Fruit fly (Drosophila melanogaster) whole organism, embryonic: ENCODE measurements around the gene CG13041.

Source experiments
- Asciz ChIP-seq: fragments of 200-800 bp; sonication (Bioruptor generic); optimal IDR thresholded peaks from 2 replicates; lab custom pipeline; 2017; ENCODE audit warnings: missing biosample characterization, mild to moderate bottlenecking, missing genetic modification characterization, missing genetic modification reagents
- Atf6 ChIP-seq: fragments of 200-800 bp; sonication (Bioruptor generic); IDR thresholded peaks from 2 replicates; pipeline ENCODE4 v1.3.6; 2022; ENCODE audit warnings: missing biosample characterization, missing genetic modification characterization
- B-H1 ChIP-seq: fragments of 200-800 bp; sonication (Bioruptor generic); IDR thresholded peaks from 3 replicates; pipeline ENCODE4 v1.3.6; 2022; ENCODE audit warnings: missing biosample characterization, missing genetic modification characterization
- BEAF-32 ChIP-seq: fragments of 200-800 bp; sonication (Bioruptor generic); optimal IDR thresholded peaks from 3 replicates; lab custom pipeline; 2017; ENCODE audit warnings: missing biosample characterization, missing genetic modification characterization, mild to moderate bottlenecking, moderate library complexity, missing genetic modification reagents
- CG10267 ChIP-seq: fragments of 200-800 bp; sonication (Bioruptor generic); optimal IDR thresholded peaks from 2 replicates; lab custom pipeline; 2018; ENCODE audit warnings: missing biosample characterization, mild to moderate bottlenecking, missing genetic modification characterization, moderate library complexity
- CG10431 ChIP-seq: fragments of 200-800 bp; sonication (Bioruptor generic); optimal IDR thresholded peaks from 3 replicates; lab custom pipeline; 2018; ENCODE audit warnings: missing biosample characterization, mild to moderate bottlenecking, missing genetic modification characterization
- CG10543 ChIP-seq: fragments of 200-800 bp; sonication (Bioruptor generic); optimal IDR thresholded peaks from 3 replicates; lab custom pipeline; 2017; ENCODE audit warnings: missing biosample characterization, mild to moderate bottlenecking, missing genetic modification characterization, moderate library complexity
- CG11696 ChIP-seq: fragments of 200-800 bp; sonication (Bioruptor generic); IDR thresholded peaks from 2 replicates; pipeline ENCODE4 v1.3.6; 2022; ENCODE audit warnings: missing biosample characterization, missing genetic modification characterization
- CG11723 ChIP-seq: fragments of 200-800 bp; sonication (Bioruptor generic); optimal IDR thresholded peaks from 2 replicates; lab custom pipeline; 2017; ENCODE audit warnings: missing biosample characterization, mild to moderate bottlenecking, missing genetic modification characterization
- CG1233 ChIP-seq: fragments of 200-800 bp; sonication (Bioruptor generic); optimal IDR thresholded peaks from 4 replicates; lab custom pipeline; 2018; ENCODE audit warnings: missing biosample characterization, mild to moderate bottlenecking, missing genetic modification characterization
- CG12942 ChIP-seq: fragments of 200-800 bp; sonication (Bioruptor generic); optimal IDR thresholded peaks from 3 replicates; lab custom pipeline; 2016; ENCODE audit warnings: missing biosample characterization, missing genetic modification characterization
- CG14050 ChIP-seq: fragments of 200-800 bp; sonication (Bioruptor generic); IDR thresholded peaks from 3 replicates; pipeline ENCODE4 v1.3.6; 2022; ENCODE audit warnings: missing biosample characterization, missing genetic modification characterization
- CG17359 ChIP-seq: fragments of 200-800 bp; sonication (Bioruptor generic); optimal IDR thresholded peaks from 3 replicates; lab custom pipeline; 2018; ENCODE audit warnings: missing biosample characterization, mild to moderate bottlenecking, missing genetic modification characterization, moderate library complexity
- CG17802 ChIP-seq: fragments of 200-800 bp; sonication (Bioruptor generic); optimal IDR thresholded peaks from 2 replicates; lab custom pipeline; 2018; ENCODE audit warnings: missing biosample characterization, mild to moderate bottlenecking, missing genetic modification characterization, moderate library complexity
- CG2116 ChIP-seq: fragments of 200-800 bp; sonication (Bioruptor generic); optimal IDR thresholded peaks from 3 replicates; lab custom pipeline; 2018; ENCODE audit warnings: missing biosample characterization, mild to moderate bottlenecking, missing genetic modification characterization
- CG2120 ChIP-seq: fragments of 200-800 bp; sonication (Bioruptor generic); optimal IDR thresholded peaks from 3 replicates; lab custom pipeline; 2016; ENCODE audit warnings: missing biosample characterization, missing genetic modification characterization
- CG2875 ChIP-seq: fragments of 200-800 bp; sonication (Bioruptor generic); optimal IDR thresholded peaks from 2 replicates; lab custom pipeline; 2017; ENCODE audit warnings: missing biosample characterization, mild to moderate bottlenecking, missing genetic modification characterization, missing genetic modification reagents
- CG2889 ChIP-seq: fragments of 200-800 bp; sonication (Bioruptor generic); IDR thresholded peaks from 3 replicates; pipeline ENCODE4 v1.3.6; 2022; ENCODE audit warnings: missing biosample characterization, missing genetic modification characterization
- CG32767 ChIP-seq: fragments of 200-800 bp; sonication (Bioruptor generic); IDR thresholded peaks from 2 replicates; pipeline ENCODE4 v1.3.6; 2022; ENCODE audit warnings: missing biosample characterization, missing genetic modification characterization
- CG4424 ChIP-seq: fragments of 200-800 bp; sonication (Bioruptor generic); optimal IDR thresholded peaks from 3 replicates; lab custom pipeline; 2016; ENCODE audit warnings: missing biosample characterization, missing genetic modification characterization
- CG4617 ChIP-seq: fragments of 200-800 bp; sonication (Bioruptor generic); optimal IDR thresholded peaks from 3 replicates; lab custom pipeline; 2016; ENCODE audit warnings: missing biosample characterization, missing genetic modification characterization, borderline replicate concordance
- CG4730 ChIP-seq: fragments of 200-800 bp; sonication (Bioruptor generic); IDR thresholded peaks from 2 replicates; pipeline ENCODE4 v1.3.6; 2022; ENCODE audit warnings: missing biosample characterization, missing genetic modification characterization
- CG7786 ChIP-seq: fragments of 200-800 bp; sonication (Bioruptor generic); optimal IDR thresholded peaks from 2 replicates; lab custom pipeline; 2016; ENCODE audit warnings: missing biosample characterization, missing genetic modification characterization
- CG9727 ChIP-seq: fragments of 200-800 bp; sonication (Bioruptor generic); optimal IDR thresholded peaks from 3 replicates; lab custom pipeline; 2017; ENCODE audit warnings: missing biosample characterization, mild to moderate bottlenecking, missing genetic modification characterization
- Fer1 ChIP-seq: fragments of 200-800 bp; sonication (Bioruptor generic); optimal IDR thresholded peaks from 2 replicates; lab custom pipeline; 2017; ENCODE audit warnings: missing biosample characterization, mild to moderate bottlenecking, missing genetic modification characterization
- Hr78 ChIP-seq, 2 experiments: fragments of 200-800 bp in 1 of 2; fragments of >200 bp in 1 of 2; sonication (Bioruptor generic) in 1 of 2; optimal IDR thresholded peaks; 2 replicates each; lab custom pipeline; 2017 to 2019; ENCODE audit warnings: missing biosample characterization in 2 of 2, missing genetic modification characterization in 2 of 2, mild to moderate bottlenecking in 1 of 2, moderate library complexity in 1 of 2
- Lim3 ChIP-seq: fragments of 200-800 bp; sonication (Bioruptor generic); IDR thresholded peaks from 2 replicates; pipeline ENCODE4 v1.3.6; 2022; ENCODE audit warnings: missing biosample characterization, missing genetic modification characterization
- MESR4 ChIP-seq: fragments of 200-800 bp; sonication (Bioruptor generic); optimal IDR thresholded peaks from 2 replicates; lab custom pipeline; 2018; ENCODE audit warnings: missing biosample characterization, mild to moderate bottlenecking, missing genetic modification characterization, moderate library complexity
- Med ChIP-seq: fragments of 200-800 bp; sonication (Bioruptor generic); peaks from one replicate; lab custom pipeline; 2016; ENCODE audit warnings: missing biosample characterization, missing genetic modification characterization, mild to moderate bottlenecking, inconsistent platforms, moderate library complexity
- Myb ChIP-seq: fragments of 200-800 bp; sonication (Bioruptor generic); optimal IDR thresholded peaks from 2 replicates; lab custom pipeline; 2016; ENCODE audit warnings: missing biosample characterization, missing genetic modification characterization
- Sox102F ChIP-seq: fragments of 200-800 bp; sonication (Bioruptor generic); optimal IDR thresholded peaks from 2 replicates; lab custom pipeline; 2018; ENCODE audit warnings: missing biosample characterization, mild to moderate bottlenecking, missing genetic modification characterization, moderate library complexity
- Spps ChIP-seq: fragments of 200-800 bp; sonication (Bioruptor generic); optimal IDR thresholded peaks from 2 replicates; lab custom pipeline; 2018; ENCODE audit warnings: missing biosample characterization, mild to moderate bottlenecking, missing genetic modification characterization
- Taf1 ChIP-seq: fragments of 200-800 bp; sonication (Bioruptor generic); IDR thresholded peaks from 2 replicates; pipeline ENCODE4 v1.3.6; 2022; ENCODE audit warnings: missing biosample characterization, missing genetic modification characterization
- Usf ChIP-seq: fragments of 200-800 bp; sonication (Bioruptor generic); optimal IDR thresholded peaks from 2 replicates; lab custom pipeline; 2017; ENCODE audit warnings: missing genotype, missing biosample characterization, missing genetic modification characterization
- ash1 ChIP-seq: fragments of 200-800 bp; sonication (Bioruptor generic); optimal IDR thresholded peaks from 2 replicates; lab custom pipeline; 2018; ENCODE audit warnings: missing biosample characterization, mild to moderate bottlenecking, missing genetic modification characterization
- bsh ChIP-seq, 2 experiments: fragments of 200-800 bp; sonication (Bioruptor generic); optimal IDR thresholded peaks; 2 replicates each; lab custom pipeline; 2017 to 2018; ENCODE audit warnings: mild to moderate bottlenecking in 2 of 2, missing biosample characterization in 2 of 2, missing genetic modification characterization in 2 of 2, moderate library complexity in 1 of 2
- caup ChIP-seq: fragments of 200-800 bp; sonication (Bioruptor generic); optimal IDR thresholded peaks from 3 replicates; lab custom pipeline; 2017; ENCODE audit warnings: missing biosample characterization, mild to moderate bottlenecking, missing genetic modification characterization, moderate library complexity; ENCODE audit not compliant: severe bottlenecking
- crol ChIP-seq: fragments of 200-800 bp; sonication (Bioruptor generic); IDR thresholded peaks from 2 replicates; pipeline ENCODE4 v1.3.6; 2022; ENCODE audit warnings: missing biosample characterization, missing genetic modification characterization
- ewg ChIP-seq: fragments of 200-800 bp; sonication (Bioruptor generic); optimal IDR thresholded peaks from 3 replicates; lab custom pipeline; 2017; ENCODE audit warnings: mild to moderate bottlenecking, missing biosample characterization, missing genetic modification reagents, missing genetic modification characterization
- fd96Cb ChIP-seq: fragments of 200-800 bp; sonication (Bioruptor generic); optimal IDR thresholded peaks from 2 replicates; lab custom pipeline; 2018; ENCODE audit warnings: missing biosample characterization, mild to moderate bottlenecking, missing genetic modification characterization, moderate library complexity
- jing ChIP-seq: fragments of 200-800 bp; sonication (Bioruptor generic); optimal IDR thresholded peaks from 2 replicates; lab custom pipeline; 2018; ENCODE audit warnings: missing biosample characterization, mild to moderate bottlenecking, missing genetic modification characterization
- nerfin-2 ChIP-seq: fragments of 200-800 bp; sonication (Bioruptor generic); IDR thresholded peaks from 2 replicates; pipeline ENCODE4 v1.3.6; 2022; ENCODE audit warnings: missing biosample characterization, missing genetic modification characterization; ENCODE audit not compliant: partially characterized antibody
- phol ChIP-seq: fragments of 200-800 bp; sonication (Bioruptor generic); optimal IDR thresholded peaks from 3 replicates; lab custom pipeline; 2018; ENCODE audit warnings: missing biosample characterization, mild to moderate bottlenecking, missing genetic modification characterization, moderate library complexity
- pum ChIP-seq: fragments of 200-800 bp; sonication (Bioruptor generic); optimal IDR thresholded peaks from 2 replicates; lab custom pipeline; 2016; ENCODE audit warnings: missing biosample characterization, missing genetic modification characterization
- sens ChIP-seq: fragments of 200-800 bp; sonication (Bioruptor generic); peaks from one replicate; lab custom pipeline; 2016; ENCODE audit warnings: missing biosample characterization, missing genetic modification characterization
- slou ChIP-seq: fragments of 200-800 bp; sonication (Bioruptor generic); optimal IDR thresholded peaks from 3 replicates; lab custom pipeline; 2016; ENCODE audit warnings: missing biosample characterization, missing genetic modification characterization
- sug ChIP-seq: fragments of 200-800 bp; optimal IDR thresholded peaks from 2 replicates; lab custom pipeline; 2019; ENCODE audit warnings: missing biosample characterization, mild to moderate bottlenecking, missing genetic modification characterization, moderate library complexity
- tll ChIP-seq, 2 experiments: fragments of 200-800 bp in 1 of 2; fragments of >200 bp in 1 of 2; sonication (Bioruptor generic) in 1 of 2; optimal IDR thresholded peaks; 2 replicates each; lab custom pipeline; 2017 to 2019; ENCODE audit warnings: missing biosample characterization in 2 of 2, missing genetic modification characterization in 2 of 2, mild to moderate bottlenecking in 1 of 2, moderate library complexity in 1 of 2
- ttk ChIP-seq: fragments of 200-800 bp; sonication (Bioruptor generic); IDR thresholded peaks from 2 replicates; pipeline ENCODE4 v2.1.2; 2022; ENCODE audit warnings: missing biosample characterization, missing genetic modification characterization
- unc-4 ChIP-seq: fragments of 200-800 bp; sonication (Bioruptor generic); IDR thresholded peaks from 2 replicates; pipeline ENCODE4 v1.3.6; 2022; ENCODE audit warnings: missing biosample characterization, missing genetic modification characterization; ENCODE audit not compliant: partially characterized antibody
- zen ChIP-seq: fragments of 200-800 bp; sonication (Bioruptor generic); optimal IDR thresholded peaks from 3 replicates; lab custom pipeline; 2018; ENCODE audit warnings: missing biosample characterization, mild to moderate bottlenecking, missing genetic modification characterization, moderate library complexity

CG13041 gene

dm6 chr3L:16339463-16339862 is 20.1 kb upstream of the CG13041 start:
- no peak for TF ChIP-seq nerfin-2
- TF ChIP-seq CG11696 (GFP tag; lab: Robert Waterston, UW): no peak
- no peak for TF ChIP-seq jing (GFP tag; lab: Kevin White, UChicago)
- no peak for TF ChIP-seq CG14050 (GFP tag; lab: Robert Waterston, UW)
- TF ChIP-seq ttk (GFP tag; lab: Robert Waterston, UW): 0 out of 2 replicates have a peak, but pooled peaks have one; percentile 25
- TF ChIP-seq fd96Cb (tag; lab: Kevin White, UChicago): peak; percentile 0
- TF ChIP-seq ash1 (GFP tag; lab: Kevin White, UChicago): no peak
- TF ChIP-seq CG17359 (tag; lab: Kevin White, UChicago): peak; percentile 40
- no peak for TF ChIP-seq CG11723 (GFP tag; lab: Kevin White, UChicago)
- no peak for TF ChIP-seq MESR4 (GFP tag; lab: Kevin White, UChicago)
- TF ChIP-seq Usf: no peak
- no peak for TF ChIP-seq CG10543
- TF ChIP-seq CG2889: no peak
- TF ChIP-seq CG4424 (GFP tag; lab: Kevin White, UChicago): no peak
- TF ChIP-seq bsh (GFP tag; optimal IDR thresholded peaks at IDR 0.05; lab: Kevin White, UChicago): no peak
- TF ChIP-seq Sox102F: peak; percentile 59
- TF ChIP-seq BEAF-32 (GFP tag; lab: Kevin White, UChicago): no peak
- no peak for TF ChIP-seq slou (GFP tag; lab: Kevin White, UChicago)
- no peak for TF ChIP-seq CG10431 (GFP tag; lab: Kevin White, UChicago)
- TF ChIP-seq CG10267 (tag; lab: Kevin White, UChicago): no peak
- TF ChIP-seq crol (GFP tag; lab: Robert Waterston, UW): no peak
- TF ChIP-seq Med (GFP tag; lab: Kevin White, UChicago): no peak
- no peak for TF ChIP-seq Spps (tag; lab: Kevin White, UChicago)
- no peak for TF ChIP-seq CG2875 (GFP tag; lab: Kevin White, UChicago)
- TF ChIP-seq sug (tag; lab: Kevin White, UChicago): no peak
- peak; percentile 18 for TF ChIP-seq phol
- no peak for TF ChIP-seq Hr78 (GFP tag; optimal IDR thresholded peaks at IDR 0.05; lab: Kevin White, UChicago)
- TF ChIP-seq Asciz: no peak
- no peak for TF ChIP-seq B-H1 (GFP tag; lab: Robert Waterston, UW)
- TF ChIP-seq Myb: no peak
- TF ChIP-seq Taf1 (GFP tag; lab: Robert Waterston, UW): no peak
- TF ChIP-seq Fer1 (GFP tag; lab: Kevin White, UChicago): no peak
- TF ChIP-seq CG12942 (GFP tag; lab: Kevin White, UChicago): no peak
- TF ChIP-seq CG17802 (tag; lab: Kevin White, UChicago): no peak
- no peak for TF ChIP-seq CG4730
- no peak for TF ChIP-seq tll (GFP tag; optimal IDR thresholded peaks at IDR 0.05; lab: Kevin White, UChicago)
- TF ChIP-seq CG7786 (GFP tag; lab: Kevin White, UChicago): no peak
- TF ChIP-seq sens: no peak
- no peak for TF ChIP-seq CG9727 (GFP tag; lab: Kevin White, UChicago)
- TF ChIP-seq zen: no peak
- TF ChIP-seq CG32767 (GFP tag; lab: Robert Waterston, UW): no peak
- TF ChIP-seq ewg (GFP tag; lab: Kevin White, UChicago): no peak
- TF ChIP-seq CG1233: no peak
- TF ChIP-seq Atf6 (GFP tag; lab: Robert Waterston, UW): no peak
- no peak for TF ChIP-seq unc-4
- TF ChIP-seq CG2120: no peak
- TF ChIP-seq CG2116 (GFP tag; lab: Kevin White, UChicago): no peak
- TF ChIP-seq caup (GFP tag; lab: Kevin White, UChicago): no peak
- TF ChIP-seq Lim3 (GFP tag; lab: Robert Waterston, UW): no peak
- no peak for TF ChIP-seq pum (GFP tag; lab: Kevin White, UChicago)
- no peak for TF ChIP-seq CG4617
